Worm (Caenorhabditis elegans) whole organism, mixed stage, embryonic: ENCODE measurements around the gene ZK154.6.

ENCODE experiments used
- bed-3 ChIP-seq: fragments of 200-800 bp; sonication (Bioruptor generic); optimal IDR thresholded peaks from 3 replicates; lab custom pipeline; 2018; ENCODE audit warnings: mild to moderate bottlenecking, missing genetic modification characterization, moderate library complexity, missing compliant biosample characterization
- lin-13 ChIP-seq: fragments of 150-350 bp; optimal IDR thresholded peaks from 2 replicates; lab custom pipeline; 2014; ENCODE audit warnings: missing biosample characterization, missing genetic modification characterization
- nhr-28 ChIP-seq: fragments of 150-350 bp; optimal IDR thresholded peaks from 2 replicates; lab custom pipeline; 2014; ENCODE audit warnings: missing biosample characterization, missing genetic modification characterization

DNA sequence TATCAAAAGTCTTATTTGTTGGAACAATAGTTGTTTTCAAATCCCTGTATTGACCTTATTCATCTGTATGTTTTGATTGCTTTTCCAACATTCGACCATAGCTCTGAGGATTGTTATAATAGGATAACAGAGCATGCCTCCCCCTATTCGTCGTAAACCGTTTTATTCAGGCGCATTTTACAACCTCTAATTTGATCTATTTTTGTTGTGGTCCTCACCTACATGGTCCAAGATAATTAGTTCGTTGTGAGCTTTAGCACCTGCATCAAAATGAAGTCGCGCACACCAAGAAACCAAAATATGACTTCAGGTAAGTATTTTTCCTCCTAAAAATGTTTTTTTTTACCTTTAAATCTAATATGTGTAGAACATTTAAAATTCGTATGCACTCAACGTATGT, 40.6 kb downstream of the ZK154.6 start, which contains the start of gene deg-1:
- TF ChIP-seq bed-3, result no peak
- no peak for TF ChIP-seq nhr-28 (tag; lab: Kevin White, UChicago)
- TF ChIP-seq lin-13 (tag; lab: Kevin White, UChicago), result no peak
